Fruit fly (Drosophila melanogaster) ovary, adult (tissue): ENCODE results near the gene Pgant4.

ENCODE experiments used
- CG17801 ChIP-seq: fragments of 200-800 bp; optimal IDR thresholded peaks from 2 replicates; lab custom pipeline; 2019; ENCODE audit warnings: missing biosample characterization, mild to moderate bottlenecking, missing genetic modification characterization, moderate library complexity; ENCODE audit not compliant: partially characterized antibody

Gene Pgant4

dm6 chr2L:3472242-3472641 is at the start of gene Pgant4:
Gene Pgant4 (plus strand): TSS chr2L:3472603.
- no peak for TF ChIP-seq CG17801 (GFP tag; lab: Kevin White, UChicago)

- no peak for TF ChIP-seq CG17801 (GFP tag; lab: Kevin White, UChicago)
These were observed 49.6 kb upstream of the Pgant4 start for dm6 chr2L:3422753-3423152.

- TF ChIP-seq CG17801 (GFP tag; lab: Kevin White, UChicago), result no peak
These were observed 46.5 kb upstream of the Pgant4 start for dm6 chr2L:3425947-3426346.

dm6 chr2L:3426669-3427232 is 45.7 kb upstream of the Pgant4 start, which contains the start of gene Pgant2:
Gene Pgant2 (minus strand): TSS chr2L:3426719.
- no peak for TF ChIP-seq CG17801 (GFP tag; lab: Kevin White, UChicago)

- no peak for TF ChIP-seq CG17801 (GFP tag; lab: Kevin White, UChicago)
These were observed 43.8 kb upstream of the Pgant4 start for dm6 chr2L:3428419-3429097.

- TF ChIP-seq CG17801 (GFP tag; lab: Kevin White, UChicago), result no peak
These were observed 37.3 kb upstream of the Pgant4 start for dm6 chr2L:3435086-3435485.

dm6 chr2L:3436347-3436746 is 36.1 kb upstream of the Pgant4 start:
- TF ChIP-seq CG17801 (GFP tag; lab: Kevin White, UChicago), result no peak

dm6 chr2L:3437068-3437467 is 35.3 kb upstream of the Pgant4 start:
- TF ChIP-seq CG17801 (GFP tag; lab: Kevin White, UChicago), result no peak

- TF ChIP-seq CG17801 (GFP tag; lab: Kevin White, UChicago), result no peak
These were observed 34.3 kb upstream of the Pgant4 start for dm6 chr2L:3438078-3438477.

dm6 chr2L:3439502-3439901 is 32.9 kb upstream of the Pgant4 start:
- no peak for TF ChIP-seq CG17801 (GFP tag; lab: Kevin White, UChicago)

dm6 chr2L:3440322-3440721 is 32.1 kb upstream of the Pgant4 start:
- TF ChIP-seq CG17801 (GFP tag; lab: Kevin White, UChicago), result no peak

dm6 chr2L:3441158-3441557 is 31.2 kb upstream of the Pgant4 start:
- TF ChIP-seq CG17801 (GFP tag; lab: Kevin White, UChicago), result no peak

- no peak for TF ChIP-seq CG17801 (GFP tag; lab: Kevin White, UChicago)
These were observed 30.7 kb upstream of the Pgant4 start for dm6 chr2L:3441673-3442072.

- TF ChIP-seq CG17801 (GFP tag; lab: Kevin White, UChicago), result no peak
These were observed 27.6 kb upstream of the Pgant4 start for dm6 chr2L:3444789-3445188.

- TF ChIP-seq CG17801 (GFP tag; lab: Kevin White, UChicago), result no peak
These were observed 26.7 kb upstream of the Pgant4 start, which contains the start of gene CG2772 for dm6 chr2L:3445655-3446054. Gene CG2772 (plus strand): TSS chr2L:3445992.
